Worm (Caenorhabditis elegans) whole organism, young adult: ENCODE data around the gene sup-26.
A peak's percentile ranks its signal among the peaks of the same experiment; 100 is the strongest.

ENCODE experiments used
- B0035.1 ChIP-seq: sonication (generic microtip); optimal IDR thresholded peaks from 2 replicates; lab custom pipeline; 2016; ENCODE audit warnings: missing genetic modification characterization, mild to moderate bottlenecking, missing compliant biosample characterization, missing genotype, missing genetic modification reagents
- B0336.3 ChIP-seq: fragments of 200-800 bp; sonication (Bioruptor generic); IDR thresholded peaks from 2 replicates; pipeline ENCODE4 v1.3.6; 2022; ENCODE audit warnings: missing genetic modification characterization, missing compliant biosample characterization
- C06A6.2 ChIP-seq: fragments of 200-800 bp; sonication (Bioruptor generic); conservative IDR thresholded peaks from 2 replicates; pipeline ENCODE4 v1.3.6; 2022; ENCODE audit warnings: missing genetic modification characterization, missing compliant biosample characterization
- D2030.7 ChIP-seq: fragments of 200-800 bp; sonication (Bioruptor generic); IDR thresholded peaks from 2 replicates; pipeline ENCODE4 v1.3.6; 2022; ENCODE audit warnings: missing genetic modification reagents, missing genetic modification characterization, missing compliant biosample characterization
- F22D6.2 ChIP-seq: sonication (generic microtip); optimal IDR thresholded peaks from 2 replicates; lab custom pipeline; 2016; ENCODE audit warnings: mild to moderate bottlenecking, missing genetic modification characterization, missing compliant biosample characterization
- F33H1.4 ChIP-seq: fragments of 200-800 bp; sonication (Bioruptor generic); IDR thresholded peaks from 2 replicates; pipeline ENCODE4 v1.3.6; 2022; ENCODE audit warnings: missing genetic modification reagents, missing genetic modification characterization, missing compliant biosample characterization
- F37B4.10 ChIP-seq: fragments of 200-800 bp; sonication (Bioruptor generic); IDR thresholded peaks from 2 replicates; pipeline ENCODE4 v1.3.6; 2022; ENCODE audit warnings: missing genetic modification characterization, missing compliant biosample characterization
- F39B2.1 ChIP-seq: fragments of 200-800 bp; sonication (Bioruptor generic); IDR thresholded peaks from 2 replicates; pipeline ENCODE4 v1.3.6; 2022; ENCODE audit warnings: missing genetic modification reagents, missing genetic modification characterization, missing compliant biosample characterization
- F57A8.1 ChIP-seq: fragments of 200-800 bp; sonication (Bioruptor generic); optimal IDR thresholded peaks from 2 replicates; lab custom pipeline; 2018; ENCODE audit warnings: mild to moderate bottlenecking, missing genetic modification characterization, moderate library complexity, missing compliant biosample characterization
- K11D2.4 ChIP-seq: fragments of 200-800 bp; sonication (Bioruptor generic); IDR thresholded peaks from 2 replicates; pipeline ENCODE4 v1.3.6; 2022; ENCODE audit warnings: missing genetic modification reagents, missing genetic modification characterization, missing compliant biosample characterization
- K12H6.12 ChIP-seq: fragments of 200-800 bp; sonication (Bioruptor generic); optimal IDR thresholded peaks from 2 replicates; lab custom pipeline; 2018; ENCODE audit warnings: mild to moderate bottlenecking, missing genetic modification characterization, missing compliant biosample characterization
- Y56A3A.18 ChIP-seq: fragments of 200-800 bp; sonication (Bioruptor generic); IDR thresholded peaks from 2 replicates; pipeline ENCODE4 v1.3.6; 2022; ENCODE audit warnings: missing genetic modification reagents, missing genetic modification characterization, missing compliant biosample characterization
- ZK185.1 ChIP-seq: sonication (generic microtip); optimal IDR thresholded peaks from 2 replicates; lab custom pipeline; 2016; ENCODE audit warnings: mild to moderate bottlenecking, missing genetic modification characterization, missing compliant biosample characterization; ENCODE audit not compliant: poor library complexity, severe bottlenecking
- aptf-2 ChIP-seq: fragments of 200-800 bp; sonication (Bioruptor generic); conservative IDR thresholded peaks from 2 replicates; pipeline ENCODE4 v1.3.6; 2022; ENCODE audit warnings: missing genetic modification reagents, missing genetic modification characterization, missing compliant biosample characterization
- athp-1 ChIP-seq: sonication (generic microtip); optimal IDR thresholded peaks from 2 replicates; lab custom pipeline; 2017; ENCODE audit warnings: mild to moderate bottlenecking, missing genetic modification characterization, missing compliant biosample characterization
- attf-5 ChIP-seq: fragments of 200-800 bp; sonication (Bioruptor generic); optimal IDR thresholded peaks from 2 replicates; lab custom pipeline; 2018; ENCODE audit warnings: mild to moderate bottlenecking, missing genetic modification characterization, missing compliant biosample characterization
- bed-1 ChIP-seq: fragments of 200-800 bp; sonication (Bioruptor generic); IDR thresholded peaks from 2 replicates; pipeline ENCODE4 v1.3.6; 2022; ENCODE audit warnings: missing genetic modification reagents, missing genetic modification characterization, missing compliant biosample characterization
- cebp-2 ChIP-seq: fragments of 200-800 bp; sonication (Bioruptor generic); IDR thresholded peaks from 2 replicates; pipeline ENCODE4 v1.3.6; 2022; ENCODE audit warnings: missing genetic modification characterization, missing compliant biosample characterization
- ceh-27 ChIP-seq: fragments of 200-800 bp; sonication (Bioruptor generic); optimal IDR thresholded peaks from 2 replicates; lab custom pipeline; 2018; ENCODE audit warnings: mild to moderate bottlenecking, missing genetic modification characterization, moderate library complexity, missing compliant biosample characterization
- ceh-79 ChIP-seq: sonication (generic microtip); optimal IDR thresholded peaks from 2 replicates; lab custom pipeline; 2017; ENCODE audit warnings: mild to moderate bottlenecking, missing genetic modification characterization, missing compliant biosample characterization
- die-1 ChIP-seq: sonication (generic microtip); optimal IDR thresholded peaks from 2 replicates; lab custom pipeline; 2016; ENCODE audit warnings: missing genotype, mild to moderate bottlenecking, missing genetic modification characterization, missing compliant biosample characterization
- dpff-1 ChIP-seq: sonication (generic microtip); optimal IDR thresholded peaks from 2 replicates; lab custom pipeline; 2017; ENCODE audit warnings: mild to moderate bottlenecking, missing genetic modification characterization, missing compliant biosample characterization
- ekl-4 ChIP-seq: fragments of 200-800 bp; sonication (Bioruptor generic); IDR thresholded peaks from 2 replicates; pipeline ENCODE4 v1.3.6; 2022; ENCODE audit warnings: missing genetic modification reagents, missing genetic modification characterization, missing compliant biosample characterization
- ets-4 ChIP-seq: fragments of 200-800 bp; sonication (Bioruptor generic); optimal IDR thresholded peaks from 2 replicates; lab custom pipeline; 2018; ENCODE audit warnings: mild to moderate bottlenecking, missing genetic modification characterization, missing compliant biosample characterization
- hmg-1.2 ChIP-seq: fragments of 200-800 bp; sonication (Bioruptor generic); IDR thresholded peaks from 2 replicates; pipeline ENCODE4 v1.3.6; 2022; ENCODE audit warnings: missing genetic modification reagents, missing genetic modification characterization, missing compliant biosample characterization
- lag-1 ChIP-seq: fragments of 200-800 bp; sonication (Bioruptor generic); IDR thresholded peaks from 2 replicates; pipeline ENCODE4 v1.3.6; 2022; ENCODE audit warnings: missing genetic modification reagents, missing genetic modification characterization, missing compliant biosample characterization
- let-607 ChIP-seq, 2 experiments: fragments of 200-800 bp in 1 of 2; sonication (Bioruptor generic) in 1 of 2; sonication (generic microtip) in 1 of 2; optimal IDR thresholded peaks; 2 replicates each; lab custom pipeline; 2016 to 2018; ENCODE audit warnings: mild to moderate bottlenecking in 2 of 2, missing compliant biosample characterization in 2 of 2, missing genetic modification characterization in 2 of 2, moderate library complexity in 2 of 2, missing genotype in 1 of 2
- lin-35 ChIP-seq, 3 experiments: fragments of 150-350 bp in 2 of 3; sonication (generic microtip) in 1 of 3; optimal IDR thresholded peaks; 2 replicates each; lab custom pipeline; 2014 to 2018; ENCODE audit warnings: missing biosample characterization in 3 of 3, missing genetic modification characterization in 3 of 3, missing genetic modification reagents in 3 of 3
- lin-40 ChIP-seq: sonication (generic microtip); optimal IDR thresholded peaks from 2 replicates; lab custom pipeline; 2016; ENCODE audit warnings: missing genetic modification characterization, mild to moderate bottlenecking, missing compliant biosample characterization, missing genotype, missing genetic modification reagents
- lsl-1 ChIP-seq: fragments of 200-800 bp; sonication (Bioruptor generic); optimal IDR thresholded peaks from 2 replicates; lab custom pipeline; 2018; ENCODE audit warnings: mild to moderate bottlenecking, missing genetic modification characterization, moderate library complexity, missing compliant biosample characterization
- madf-3 ChIP-seq: fragments of 200-800 bp; sonication (Bioruptor generic); IDR thresholded peaks from 2 replicates; pipeline ENCODE4 v1.3.6; 2022; ENCODE audit warnings: missing genetic modification reagents, missing genetic modification characterization, missing compliant biosample characterization
- madf-6 ChIP-seq: fragments of 200-800 bp; sonication (Bioruptor generic); IDR thresholded peaks from 2 replicates; pipeline ENCODE4 v1.3.6; 2022; ENCODE audit warnings: missing genetic modification reagents, missing genetic modification characterization, missing compliant biosample characterization
- mes-4 ChIP-seq: sonication (generic microtip); optimal IDR thresholded peaks from 2 replicates; lab custom pipeline; 2016; ENCODE audit warnings: missing genotype, missing genetic modification characterization, missing compliant biosample characterization
- nfya-1 ChIP-seq: sonication (generic microtip); optimal IDR thresholded peaks from 2 replicates; lab custom pipeline; 2017; ENCODE audit warnings: antibody characterized with exemption, missing compliant biosample characterization, missing genetic modification characterization, borderline replicate concordance; ENCODE audit not compliant: insufficient read depth
- nhr-27 ChIP-seq: fragments of 200-800 bp; sonication (Bioruptor generic); optimal IDR thresholded peaks from 2 replicates; lab custom pipeline; 2018; ENCODE audit warnings: mild to moderate bottlenecking, missing genetic modification characterization, moderate library complexity, missing compliant biosample characterization
- nhr-90 ChIP-seq: sonication (generic microtip); optimal IDR thresholded peaks from 2 replicates; lab custom pipeline; 2016; ENCODE audit warnings: missing genotype, mild to moderate bottlenecking, missing genetic modification characterization, missing compliant biosample characterization
- repo-1 ChIP-seq: sonication (generic microtip); optimal IDR thresholded peaks from 2 replicates; lab custom pipeline; 2017; ENCODE audit warnings: mild to moderate bottlenecking, missing genetic modification characterization, missing compliant biosample characterization
- sdz-38 ChIP-seq: sonication (generic microtip); optimal IDR thresholded peaks from 2 replicates; lab custom pipeline; 2016; ENCODE audit warnings: missing genotype, missing genetic modification characterization, missing compliant biosample characterization
- sea-2 ChIP-seq: fragments of 200-800 bp; sonication (Bioruptor generic); IDR thresholded peaks from 2 replicates; pipeline ENCODE4 v1.3.6; 2022; ENCODE audit warnings: missing genetic modification characterization, missing compliant biosample characterization
- snpc-4 ChIP-seq, 5 experiments: fragments of 150-350 bp in 1 of 5; sonication (generic microtip) in 4 of 5; optimal IDR thresholded peaks; 2 replicates each; lab custom pipeline; 2014 to 2018; ENCODE audit warnings: missing genetic modification characterization in 5 of 5, missing biosample characterization in 3 of 5, antibody characterized with exemption in 2 of 5, mild to moderate bottlenecking in 2 of 5, missing compliant biosample characterization in 2 of 5, missing genotype in 2 of 5, moderate library complexity in 2 of 5, missing genetic modification reagents in 1 of 5
- sptf-2 ChIP-seq: fragments of 200-800 bp; sonication (Bioruptor generic); optimal IDR thresholded peaks from 2 replicates; lab custom pipeline; 2018; ENCODE audit warnings: mild to moderate bottlenecking, missing genetic modification characterization, missing compliant biosample characterization
- tbx-9 ChIP-seq: sonication (generic microtip); optimal IDR thresholded peaks from 2 replicates; lab custom pipeline; 2016; ENCODE audit warnings: borderline replicate concordance, missing genetic modification characterization, inconsistent platforms, missing compliant biosample characterization
- tlf-1 ChIP-seq: fragments of 200-800 bp; sonication (Bioruptor generic); optimal IDR thresholded peaks from 2 replicates; lab custom pipeline; 2018; ENCODE audit warnings: mild to moderate bottlenecking, missing genetic modification characterization, missing compliant biosample characterization
- unc-130 ChIP-seq: sonication (generic microtip); optimal IDR thresholded peaks from 2 replicates; lab custom pipeline; 2016; ENCODE audit warnings: missing genetic modification reagents, missing genetic modification characterization, missing compliant biosample characterization
- zim-3 ChIP-seq: sonication (generic microtip); optimal IDR thresholded peaks from 2 replicates; lab custom pipeline; 2017; ENCODE audit warnings: mild to moderate bottlenecking, missing genetic modification characterization, moderate library complexity, missing compliant biosample characterization
- ztf-22 ChIP-seq: fragments of 200-800 bp; sonication (Bioruptor generic); optimal IDR thresholded peaks from 2 replicates; lab custom pipeline; 2018; ENCODE audit warnings: mild to moderate bottlenecking, missing genetic modification characterization, moderate library complexity, missing compliant biosample characterization
- ztf-3 ChIP-seq: fragments of 200-800 bp; sonication (Bioruptor generic); optimal IDR thresholded peaks from 2 replicates; lab custom pipeline; 2018; ENCODE audit warnings: mild to moderate bottlenecking, missing genetic modification characterization, missing compliant biosample characterization

The sup-26 gene

ce11 chrIII:4287379-4287778 lies 7.4 kb upstream of the sup-26 start, which contains the start of gene R10E4.3:
Gene R10E4.3 (minus strand): TSS chrIII:4287479.
- TF ChIP-seq tbx-9 (tag; lab: Kevin White, UChicago) (no peak), sdz-38 (tag; lab: Kevin White, UChicago) (no peak), nhr-90 (no peak), aptf-2 (GFP tag; lab: Robert Waterston, UW) (no peak), cebp-2 (no peak), C06A6.2 (GFP tag; lab: Robert Waterston, UW) (no peak), mes-4 (no peak), let-607 (tag; optimal IDR thresholded peaks at IDR 0.05; lab: Kevin White, UChicago) (no peak), ztf-22 (GFP tag; lab: Kevin White, UChicago) (no peak), lin-35 (GFP tag; optimal IDR thresholded peaks at IDR 0.05; lab: Kevin White, UChicago) (no peak), snpc-4 (GFP tag; optimal IDR thresholded peaks at IDR 0.05; lab: Kevin White, UChicago) (no peak), snpc-4 (tag; optimal IDR thresholded peaks at IDR 0.05; lab: Kevin White, UChicago) (no peak), F33H1.4 (no peak), ceh-27 (GFP tag; lab: Kevin White, UChicago) (no peak), F22D6.2 (tag; lab: Kevin White, UChicago) (no peak), D2030.7 (GFP tag; lab: Robert Waterston, UW) (no peak), repo-1 (no peak)

- TF ChIP-seq nhr-27 (tag; lab: Kevin White, UChicago) = no peak
- TF ChIP-seq sea-2 (GFP tag; lab: Robert Waterston, UW) = no peak
- peak; percentile 75 for TF ChIP-seq K11D2.4
- peak; percentile 25 for TF ChIP-seq die-1 (tag; lab: Kevin White, UChicago)
- no peak for TF ChIP-seq sptf-2 (GFP tag; lab: Kevin White, UChicago)
- TF ChIP-seq lsl-1 (GFP tag; lab: Kevin White, UChicago) = no peak
- TF ChIP-seq madf-3 (GFP tag; lab: Robert Waterston, UW) = no peak
- TF ChIP-seq bed-1 = no peak
- TF ChIP-seq zim-3 (tag; lab: Kevin White, UChicago) = no peak
- TF ChIP-seq nfya-1 = no peak
- TF ChIP-seq athp-1 = no peak
- TF ChIP-seq B0336.3 (GFP tag; lab: Robert Waterston, UW) = peak; percentile 76
- TF ChIP-seq Y56A3A.18 (GFP tag; lab: Robert Waterston, UW) = no peak
- no peak for TF ChIP-seq unc-130
- TF ChIP-seq ets-4 (GFP tag; lab: Kevin White, UChicago) = peak; percentile 40
- TF ChIP-seq lin-40 (tag; lab: Kevin White, UChicago) = peak; percentile 77
- TF ChIP-seq F22D6.2 (tag; lab: Kevin White, UChicago) = peak; percentile 14
- TF ChIP-seq tlf-1 (GFP tag; lab: Kevin White, UChicago) = no peak
- no peak for TF ChIP-seq cebp-2
- no peak for TF ChIP-seq ekl-4 (GFP tag; lab: Robert Waterston, UW)
- TF ChIP-seq F39B2.1 (GFP tag; lab: Robert Waterston, UW) = no peak
- TF ChIP-seq ZK185.1 = no peak
- TF ChIP-seq ztf-22 (GFP tag; lab: Kevin White, UChicago) = peak; percentile 24
- no peak for TF ChIP-seq sdz-38 (tag; lab: Kevin White, UChicago)
- TF ChIP-seq F33H1.4 = no peak
- TF ChIP-seq lag-1 (GFP tag; lab: Robert Waterston, UW) = no peak
- no peak for TF ChIP-seq madf-6 (GFP tag; lab: Robert Waterston, UW)
- TF ChIP-seq ztf-3 (GFP tag; lab: Kevin White, UChicago) = no peak
- TF ChIP-seq attf-5 (GFP tag; lab: Kevin White, UChicago) = peak; percentile 85
- TF ChIP-seq F37B4.10 (GFP tag; lab: Robert Waterston, UW) = no peak
- no peak for TF ChIP-seq aptf-2 (GFP tag; lab: Robert Waterston, UW)
- TF ChIP-seq ceh-79 (tag; lab: Kevin White, UChicago) = no peak
- peak; percentile 83 for TF ChIP-seq hmg-1.2
- no peak for TF ChIP-seq dpff-1 (tag; lab: Kevin White, UChicago)
- no peak for TF ChIP-seq K12H6.12
- no peak for TF ChIP-seq F57A8.1
- TF ChIP-seq B0035.1 (tag; lab: Kevin White, UChicago) = no peak
Observed at ce11 chrIII:4284732-4285165, 4.7 kb upstream of the sup-26 start.
